Worm (Caenorhabditis elegans): ENCODE data around the gene zhit-2.
A peak's percentile ranks its signal among the peaks of the same experiment; 100 is the strongest.

The zhit-2 gene

ce11 chrIII:4223668-4224127 is 20.5 kb downstream of the zhit-2 start (continued):
- TF ChIP-seq ceh-27 (GFP tag; optimal IDR thresholded peaks at IDR 0.05) (peak; percentile 72), K11D2.4 (GFP tag; IDR thresholded peaks at IDR 0.05) (peak; percentile 77; the same call in 1 of the 2 replicates), die-1 (tag; optimal IDR thresholded peaks at IDR 0.05) (peak; percentile 7), ZK185.1 (tag; optimal IDR thresholded peaks at IDR 0.05; ENCODE audit: poor library complexity, severe bottlenecking) (peak; percentile 24), ztf-26 (tag; optimal IDR thresholded peaks at IDR 0.05) (no peak), F23B12.7 (tag; optimal IDR thresholded peaks at IDR 0.05; ENCODE audit: insufficient read depth) (peak; percentile 12), lir-1 (GFP tag; conservative IDR thresholded peaks at IDR 0.05) (0 out of 2 replicates have a peak, but pooled peaks have one; percentile 38), atf-7 (tag; optimal IDR thresholded peaks at IDR 0.05) (peak; percentile 58), ztf-3 (GFP tag; optimal IDR thresholded peaks at IDR 0.05) (peak; percentile 4), snpc-1.1 (tag; optimal IDR thresholded peaks at IDR 0.05; ENCODE audit: insufficient read depth) (no peak), lsy-27 (tag; optimal IDR thresholded peaks at IDR 0.05; ENCODE audit: borderline replicate concordance, insufficient read depth) (no peak), C06A6.2 (GFP tag; conservative IDR thresholded peaks at IDR 0.05) (0 out of 2 replicates have a peak, but pooled peaks have one; percentile 38), lin-54 (GFP tag; optimal IDR thresholded peaks at IDR 0.05) (peak; percentile 41)

- TF ChIP-seq efl-1 (GFP tag; optimal IDR thresholded peaks at IDR 0.05) (no peak), bed-2 (GFP tag; IDR thresholded peaks at IDR 0.05) (no peak), lin-40 (tag; optimal IDR thresholded peaks at IDR 0.05) (no peak), K11D2.4 (GFP tag; IDR thresholded peaks at IDR 0.05) (no peak), zim-3 (tag; optimal IDR thresholded peaks at IDR 0.05) (no peak), F10E7.11 (tag; optimal IDR thresholded peaks at IDR 0.05) (no peak), C06A6.2 (GFP tag; conservative IDR thresholded peaks at IDR 0.05) (no peak), ceh-27 (GFP tag; optimal IDR thresholded peaks at IDR 0.05) (no peak)
Observed at ce11 chrIII:4221527-4221926, 22.7 kb downstream of the zhit-2 start.

ce11 chrIII:4220864-4221263 is 23.3 kb downstream of the zhit-2 start:
- no peak for TF ChIP-seq F33H1.4 (GFP tag; IDR thresholded peaks at IDR 0.05)
- no peak for TF ChIP-seq K11D2.4 (GFP tag; IDR thresholded peaks at IDR 0.05)
- TF ChIP-seq let-526 (GFP tag; IDR thresholded peaks at IDR 0.05), result no peak
- TF ChIP-seq dpl-1 (GFP tag; optimal IDR thresholded peaks at IDR 0.05), result no peak
- no peak for TF ChIP-seq snpc-1.1 (tag; optimal IDR thresholded peaks at IDR 0.05; ENCODE audit: insufficient read depth)
- TF ChIP-seq lin-40 (tag; optimal IDR thresholded peaks at IDR 0.05), result no peak
- TF ChIP-seq hmg-1.2 (GFP tag; IDR thresholded peaks at IDR 0.05), result no peak
- TF ChIP-seq tbp1 (GFP tag; optimal IDR thresholded peaks at IDR 0.05), result no peak
- TF ChIP-seq nhr-120 (GFP tag; IDR thresholded peaks at IDR 0.05), result no peak

ce11 chrIII:4210661-4211060 is 33.5 kb downstream of the zhit-2 start:
- TF ChIP-seq mcd-1 (GFP tag; IDR thresholded peaks at IDR 0.05), result no peak
- no peak for TF ChIP-seq ama-1 (optimal IDR thresholded peaks at IDR 0.05)
- no peak for TF ChIP-seq ama-1 (GFP tag; optimal IDR thresholded peaks at IDR 0.05)
- TF ChIP-seq nfyb-1 (GFP tag; IDR thresholded peaks at IDR 0.05), result peak; percentile 94

ce11 chrIII:4209188-4209587 is 35.0 kb downstream of the zhit-2 start, which contains the start of gene phlp-2:
Gene phlp-2 (plus strand): TSS chrIII:4209488.
- TF ChIP-seq sea-2 (GFP tag; IDR thresholded peaks at IDR 0.05) (no peak), nfyb-1 (GFP tag; IDR thresholded peaks at IDR 0.05) (0 out of 2 replicates have a peak, but pooled peaks have one; percentile 19)

- no peak for TF ChIP-seq zfh-2 (GFP tag; conservative IDR thresholded peaks at IDR 0.05)
- peak; percentile 65 for TF ChIP-seq B0336.3 (GFP tag; IDR thresholded peaks at IDR 0.05)
- TF ChIP-seq D2030.7 (GFP tag; IDR thresholded peaks at IDR 0.05), result no peak
- 0 out of 2 replicates have a peak, but pooled peaks have one; percentile 45 for TF ChIP-seq attf-6 (GFP tag; IDR thresholded peaks at IDR 0.05)
- TF ChIP-seq K12H6.12 (tag; optimal IDR thresholded peaks at IDR 0.05), result no peak
- TF ChIP-seq nhr-27 (tag; optimal IDR thresholded peaks at IDR 0.05), result no peak
- TF ChIP-seq lag-1 (GFP tag; IDR thresholded peaks at IDR 0.05), result no peak
- TF ChIP-seq hrde-1 (tag; optimal IDR thresholded peaks at IDR 0.05; ENCODE audit: borderline replicate concordance), result peak; percentile 36
- no peak for TF ChIP-seq unc-130 (GFP tag; optimal IDR thresholded peaks at IDR 0.05)
- TF ChIP-seq akir-1 (GFP tag; optimal IDR thresholded peaks at IDR 0.05), result no peak
- TF ChIP-seq aptf-2 (GFP tag; conservative IDR thresholded peaks at IDR 0.05), result no peak
- 0 out of 2 replicates have a peak, but pooled peaks have one; percentile 19 for TF ChIP-seq ekl-4 (GFP tag; IDR thresholded peaks at IDR 0.05)
Observed at ce11 chrIII:4208210-4208609, 36.0 kb downstream of the zhit-2 start.

All from whole organism, young adult.